Worm (Caenorhabditis elegans): ENCODE results near the gene flr-4.

DNA sequence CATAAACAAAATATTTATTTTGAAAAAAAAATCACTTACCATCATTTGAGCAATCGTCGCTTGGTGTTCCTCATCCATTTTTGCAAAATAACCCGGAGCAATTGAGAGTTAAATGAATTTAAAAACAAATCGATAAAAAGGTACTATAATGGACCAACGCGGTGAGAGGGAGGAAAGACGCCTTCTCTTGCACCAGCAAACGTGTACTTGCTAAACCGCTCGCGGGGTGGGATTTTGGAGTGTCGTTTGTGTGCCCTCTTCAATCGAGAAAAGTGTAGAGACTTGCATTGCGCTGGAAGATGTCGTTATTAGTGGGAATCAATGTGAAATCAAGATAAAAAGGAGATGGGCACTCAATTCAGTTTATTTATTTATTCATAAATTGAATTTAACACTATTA lies 5.4 kb upstream of the flr-4 start, which contains the start of gene H40L08.1:
- TF ChIP-seq nhr-76 (tag; optimal IDR thresholded peaks at IDR 0.05): no peak
- no peak for TF ChIP-seq unc-62 (GFP tag; optimal IDR thresholded peaks at IDR 0.05)
- TF ChIP-seq sptf-1 (tag; optimal IDR thresholded peaks at IDR 0.05): no peak
- TF ChIP-seq mep-1 (tag; optimal IDR thresholded peaks at IDR 0.05): peak; percentile 9
- TF ChIP-seq mab-5 (tag; optimal IDR thresholded peaks at IDR 0.05): no peak
- TF ChIP-seq blmp-1 (tag; optimal IDR thresholded peaks at IDR 0.05): no peak
- no peak for TF ChIP-seq flh-1 (GFP tag; optimal IDR thresholded peaks at IDR 0.05)
- TF ChIP-seq nhr-28 (tag; optimal IDR thresholded peaks at IDR 0.05): no peak
- TF ChIP-seq ceh-39 (tag; optimal IDR thresholded peaks at IDR 0.05): peak; percentile 9
- TF ChIP-seq pha-4 (tag; optimal IDR thresholded peaks at IDR 0.05): peak; percentile 10
- no peak for TF ChIP-seq nhr-12 (tag; optimal IDR thresholded peaks at IDR 0.05)
- no peak for TF ChIP-seq bed-3 (GFP tag; optimal IDR thresholded peaks at IDR 0.05)
- no peak for TF ChIP-seq snpc-4 (tag; optimal IDR thresholded peaks at IDR 0.05)
- no peak for TF ChIP-seq lin-13 (tag; optimal IDR thresholded peaks at IDR 0.05)

Data from whole organism, mixed stage, embryonic.